Fruit fly (Drosophila melanogaster): ENCODE data around the gene CG15599.

The CG15599 gene

dm6 chrX:15671026-15671563, 17.6 kb downstream of the CG15599 start, which contains the start of gene CG15646 (continued):
- TF ChIP-seq NC2β (GFP tag; optimal IDR thresholded peaks at IDR 0.05) = no peak
- TF ChIP-seq GATAe (GFP tag; conservative IDR thresholded peaks at IDR 0.05) = no peak
- no peak for TF ChIP-seq toy (GFP tag; IDR thresholded peaks at IDR 0.05)
- no peak for TF ChIP-seq CG9817 (tag; optimal IDR thresholded peaks at IDR 0.05)
- no peak for TF ChIP-seq CG33213 (GFP tag; optimal IDR thresholded peaks at IDR 0.05)
- TF ChIP-seq CG11247 (GFP tag; IDR thresholded peaks at IDR 0.05) = no peak; the same call in 1 of the 2 replicates
- TF ChIP-seq seq (GFP tag; IDR thresholded peaks at IDR 0.05) = no peak
- no peak for TF ChIP-seq Myb (GFP tag; optimal IDR thresholded peaks at IDR 0.05)
- TF ChIP-seq Atf-2 (GFP tag; optimal IDR thresholded peaks at IDR 0.05) = no peak
- peak; percentile 25 for TF ChIP-seq CG30431 (GFP tag; optimal IDR thresholded peaks at IDR 0.05)
- peak; percentile 63 for TF ChIP-seq CG12299 (tag; optimal IDR thresholded peaks at IDR 0.05)
- TF ChIP-seq ato (GFP tag; IDR thresholded peaks at IDR 0.05; ENCODE audit: partially characterized antibody) = no peak
- TF ChIP-seq Dip2 (GFP tag; IDR thresholded peaks at IDR 0.05) = no peak
- TF ChIP-seq gfzf (GFP tag; optimal IDR thresholded peaks at IDR 0.05) = no peak
- TF ChIP-seq CG14710 (tag; optimal IDR thresholded peaks at IDR 0.05) = peak; percentile 93
- TF ChIP-seq CG2712 (tag; optimal IDR thresholded peaks at IDR 0.05) = peak; percentile 95
- peak; percentile 43 for TF ChIP-seq Lhr (GFP tag; optimal IDR thresholded peaks at IDR 0.05)
- TF ChIP-seq CG8924 (tag; optimal IDR thresholded peaks at IDR 0.05) = peak; percentile 88
- no peak for TF ChIP-seq Doc2 (GFP tag; IDR thresholded peaks at IDR 0.05)
- TF ChIP-seq kah (GFP tag; optimal IDR thresholded peaks at IDR 0.05) = peak; percentile 21
- no peak for TF ChIP-seq CG13894 (tag; optimal IDR thresholded peaks at IDR 0.05)
- peak; percentile 83 for TF ChIP-seq CG11504 (tag; optimal IDR thresholded peaks at IDR 0.05)
- peak; percentile 57 for TF ChIP-seq CG2875 (GFP tag; optimal IDR thresholded peaks at IDR 0.05)
- TF ChIP-seq NK7.1 (GFP tag; optimal IDR thresholded peaks at IDR 0.05) = no peak
- TF ChIP-seq crol (GFP tag; IDR thresholded peaks at IDR 0.05) = no peak
- TF ChIP-seq crc (GFP tag; optimal IDR thresholded peaks at IDR 0.05) = no peak
- no peak for TF ChIP-seq bowl (GFP tag; IDR thresholded peaks at IDR 0.05)
- TF ChIP-seq Hr78 (GFP tag; optimal IDR thresholded peaks at IDR 0.05) = no peak
- TF ChIP-seq CG15011 (GFP tag; optimal IDR thresholded peaks at IDR 0.05) = peak; percentile 52
- TF ChIP-seq CG14860 (GFP tag; IDR thresholded peaks at IDR 0.05; ENCODE audit: partially characterized antibody) = no peak
- TF ChIP-seq her (GFP tag; optimal IDR thresholded peaks at IDR 0.05) = no peak
- TF ChIP-seq hkb (optimal IDR thresholded peaks at IDR 0.05) = no peak
- TF ChIP-seq hkb (GFP tag; IDR thresholded peaks at IDR 0.05) = no peak; the same call in 1 of the 2 replicates
- peak; percentile 80 for TF ChIP-seq CG13424 (tag; optimal IDR thresholded peaks at IDR 0.05)
- TF ChIP-seq schlank (tag; optimal IDR thresholded peaks at IDR 0.05) = no peak
- TF ChIP-seq disco-r (GFP tag; optimal IDR thresholded peaks at IDR 0.05) = no peak
- TF ChIP-seq CG6254 (GFP tag; optimal IDR thresholded peaks at IDR 0.05) = peak; percentile 57
- no peak for TF ChIP-seq knrl (GFP tag; IDR thresholded peaks at IDR 0.05; ENCODE audit: partially characterized antibody)
- TF ChIP-seq Ada2b (GFP tag; IDR thresholded peaks at IDR 0.05) = no peak
- no peak for TF ChIP-seq Taf1 (GFP tag; IDR thresholded peaks at IDR 0.05)
- peak; percentile 19 for TF ChIP-seq scrt (GFP tag; optimal IDR thresholded peaks at IDR 0.05)
- TF ChIP-seq Abd-B (GFP tag; optimal IDR thresholded peaks at IDR 0.05) = peak; percentile 49
- TF ChIP-seq inv (GFP tag; IDR thresholded peaks at IDR 0.05; ENCODE audit: partially characterized antibody) = no peak
- no peak for TF ChIP-seq dati (GFP tag; IDR thresholded peaks at IDR 0.05)
- peak; percentile 33 for TF ChIP-seq HHEX (GFP tag; optimal IDR thresholded peaks at IDR 0.05)
- TF ChIP-seq cas (GFP tag; IDR thresholded peaks at IDR 0.05) = no peak
- TF ChIP-seq tin (GFP tag; optimal IDR thresholded peaks at IDR 0.05) = peak; percentile 66
- no peak for TF ChIP-seq CG43689 (GFP tag; IDR thresholded peaks at IDR 0.05)
- TF ChIP-seq CG4617 (GFP tag; optimal IDR thresholded peaks at IDR 0.05; ENCODE audit: borderline replicate concordance) = peak; percentile 6
- TF ChIP-seq Stat92E (GFP tag; optimal IDR thresholded peaks at IDR 0.05) = peak in 1 of 3 experiments; percentile 79

All from whole organism, embryonic.